Worm (Caenorhabditis elegans): ENCODE measurements around the gene F49H12.4.
A peak's percentile ranks its signal among the peaks of the same experiment; 100 is the strongest.

F49H12.4 gene

ce11 chrX:2085494-2085893, 5.9 kb downstream of the F49H12.4 start:
- TF ChIP-seq ztf-4 (tag; optimal IDR thresholded peaks at IDR 0.05) (no peak), C34F6.9 (tag; optimal IDR thresholded peaks at IDR 0.05) (peak; percentile 3), lsy-2 (tag; optimal IDR thresholded peaks at IDR 0.05) (no peak), unc-55 (GFP tag; optimal IDR thresholded peaks at IDR 0.05) (peak; percentile 8), lin-13 (GFP tag; optimal IDR thresholded peaks at IDR 0.05) (no peak), ZK546.5 (tag; optimal IDR thresholded peaks at IDR 0.05) (no peak), elt-1 (tag; optimal IDR thresholded peaks at IDR 0.05) (no peak)

ce11 chrX:2087716-2088115, 8.1 kb downstream of the F49H12.4 start:
- TF ChIP-seq nhr-129 (tag; optimal IDR thresholded peaks at IDR 0.05) = no peak
- no peak for TF ChIP-seq C34F6.9 (tag; optimal IDR thresholded peaks at IDR 0.05)
- TF ChIP-seq nhr-10 (tag; optimal IDR thresholded peaks at IDR 0.05) = no peak
- TF ChIP-seq nhr-12 (tag; optimal IDR thresholded peaks at IDR 0.05) = no peak
- TF ChIP-seq ZK546.5 (tag; optimal IDR thresholded peaks at IDR 0.05) = no peak
- no peak for TF ChIP-seq snpc-4 (tag; optimal IDR thresholded peaks at IDR 0.05)
- no peak for TF ChIP-seq Y55F3AM.14 (GFP tag; optimal IDR thresholded peaks at IDR 0.05)
- TF ChIP-seq elt-3 (tag; optimal IDR thresholded peaks at IDR 0.05) = no peak
- no peak for TF ChIP-seq nhr-6 (tag; optimal IDR thresholded peaks at IDR 0.05)
- no peak for TF ChIP-seq nhr-237 (tag; optimal IDR thresholded peaks at IDR 0.05)
- TF ChIP-seq sma-3 (GFP tag; optimal IDR thresholded peaks at IDR 0.05) = no peak
- no peak for TF ChIP-seq alr-1 (tag; optimal IDR thresholded peaks at IDR 0.05)
- no peak for TF ChIP-seq gmeb-1 (tag; optimal IDR thresholded peaks at IDR 0.05)
- no peak for TF ChIP-seq ztf-1 (GFP tag; conservative IDR thresholded peaks at IDR 0.05)

- no peak for TF ChIP-seq aly-2 (tag; optimal IDR thresholded peaks at IDR 0.05)
- no peak for TF ChIP-seq ceh-16 (tag; optimal IDR thresholded peaks at IDR 0.05)
- TF ChIP-seq Y55F3AM.14 (GFP tag; optimal IDR thresholded peaks at IDR 0.05) = no peak
- TF ChIP-seq crh-2 (tag; optimal IDR thresholded peaks at IDR 0.05) = peak; percentile 25
- TF ChIP-seq nhr-25 (tag; optimal IDR thresholded peaks at IDR 0.05) = peak; percentile 68
- peak; percentile 22 for TF ChIP-seq lin-11 (tag; optimal IDR thresholded peaks at IDR 0.05)
- no peak for TF ChIP-seq ztf-11 (tag; optimal IDR thresholded peaks at IDR 0.05)
- TF ChIP-seq unc-39 (tag; optimal IDR thresholded peaks at IDR 0.05) = no peak
- TF ChIP-seq unc-55 (GFP tag; optimal IDR thresholded peaks at IDR 0.05) = peak; percentile 33
- TF ChIP-seq skn-1 (tag; optimal IDR thresholded peaks at IDR 0.05) = no peak
- TF ChIP-seq zag-1 (tag; optimal IDR thresholded peaks at IDR 0.05) = no peak
- no peak for TF ChIP-seq elt-3 (tag; optimal IDR thresholded peaks at IDR 0.05)
- no peak for TF ChIP-seq ztf-1 (GFP tag; conservative IDR thresholded peaks at IDR 0.05)
- no peak for TF ChIP-seq mbf-1 (tag; optimal IDR thresholded peaks at IDR 0.05)
- TF ChIP-seq sma-3 (GFP tag; optimal IDR thresholded peaks at IDR 0.05) = peak; percentile 46
- TF ChIP-seq dmd-4 (tag; optimal IDR thresholded peaks at IDR 0.05) = no peak
- no peak for TF ChIP-seq egl-27 (tag; optimal IDR thresholded peaks at IDR 0.05)
- TF ChIP-seq ztf-4 (tag; optimal IDR thresholded peaks at IDR 0.05) = no peak
- no peak for TF ChIP-seq nhr-6 (tag; optimal IDR thresholded peaks at IDR 0.05)
- TF ChIP-seq lsy-2 (tag; optimal IDR thresholded peaks at IDR 0.05) = no peak
- TF ChIP-seq nhr-21 (tag; optimal IDR thresholded peaks at IDR 0.05) = peak; percentile 41
- TF ChIP-seq R02D3.7 (tag; optimal IDR thresholded peaks at IDR 0.05) = no peak
- TF ChIP-seq mab-5 (tag; optimal IDR thresholded peaks at IDR 0.05) = no peak
- TF ChIP-seq gmeb-1 (tag; optimal IDR thresholded peaks at IDR 0.05) = peak; percentile 61
- TF ChIP-seq F13H6.1 (tag; optimal IDR thresholded peaks at IDR 0.05) = peak; percentile 31
- TF ChIP-seq blmp-1 (tag; optimal IDR thresholded peaks at IDR 0.05; ENCODE audit: insufficient read depth) = peak; percentile 29
- TF ChIP-seq nhr-10 (tag; optimal IDR thresholded peaks at IDR 0.05) = no peak
- TF ChIP-seq alr-1 (tag; optimal IDR thresholded peaks at IDR 0.05) = no peak
- no peak for TF ChIP-seq nhr-237 (tag; optimal IDR thresholded peaks at IDR 0.05)
- TF ChIP-seq lin-13 (GFP tag; optimal IDR thresholded peaks at IDR 0.05) = peak; percentile 38
- no peak for TF ChIP-seq peb-1 (tag; optimal IDR thresholded peaks at IDR 0.05)
- no peak for TF ChIP-seq ama-1 (optimal IDR thresholded peaks at IDR 0.05)
- no peak for TF ChIP-seq ZK546.5 (tag; optimal IDR thresholded peaks at IDR 0.05)
- TF ChIP-seq nhr-77 (tag; optimal IDR thresholded peaks at IDR 0.05) = no peak
- no peak for TF ChIP-seq snpc-4 (tag; optimal IDR thresholded peaks at IDR 0.05)
- no peak for TF ChIP-seq ceh-82 (tag; optimal IDR thresholded peaks at IDR 0.05)
- TF ChIP-seq nhr-11 (tag; optimal IDR thresholded peaks at IDR 0.05) = no peak
- TF ChIP-seq fos-1 (tag; optimal IDR thresholded peaks at IDR 0.05) = peak; percentile 31
- peak; percentile 60 for TF ChIP-seq nhr-129 (tag; optimal IDR thresholded peaks at IDR 0.05)
- TF ChIP-seq mdl-1 (tag; optimal IDR thresholded peaks at IDR 0.05) = no peak
- TF ChIP-seq sem-4 (tag; optimal IDR thresholded peaks at IDR 0.05) = peak; percentile 12
- TF ChIP-seq nhr-12 (tag; optimal IDR thresholded peaks at IDR 0.05) = no peak
- no peak for TF ChIP-seq unc-62 (GFP tag; optimal IDR thresholded peaks at IDR 0.05)
- peak; percentile 42 for TF ChIP-seq C34F6.9 (tag; optimal IDR thresholded peaks at IDR 0.05)
- no peak for TF ChIP-seq elt-1 (tag; optimal IDR thresholded peaks at IDR 0.05)
- TF ChIP-seq lin-39 (tag; optimal IDR thresholded peaks at IDR 0.05) = no peak
- no peak for TF ChIP-seq sma-9 (GFP tag; optimal IDR thresholded peaks at IDR 0.05)
- TF ChIP-seq sma-9 (tag; optimal IDR thresholded peaks at IDR 0.05) = no peak
- TF ChIP-seq nhr-23 (tag; optimal IDR thresholded peaks at IDR 0.05) = no peak
Observed at ce11 chrX:2089434-2089833, 9.8 kb downstream of the F49H12.4 start, which contains the start of gene lsy-2. lsy-2 (plus strand) TSS chrX:2089704.
